Worm (Caenorhabditis elegans): ENCODE data around the gene Y38F1A.8.

The Y38F1A.8 gene

ce11 chrII:13003244-13003643, 2.6 kb upstream of the Y38F1A.8 start:
- TF ChIP-seq eor-1 (tag; optimal IDR thresholded peaks at IDR 0.05) (no peak), R02D3.7 (tag; optimal IDR thresholded peaks at IDR 0.05) (no peak), mdl-1 (tag; optimal IDR thresholded peaks at IDR 0.05) (no peak), elt-1 (tag; optimal IDR thresholded peaks at IDR 0.05) (no peak), aly-2 (tag; optimal IDR thresholded peaks at IDR 0.05) (no peak)

ce11 chrII:12997413-12997812, 3.2 kb downstream of the Y38F1A.8 start, which contains the start of gene Y38F1A.7:
Gene Y38F1A.7, minus strand, starts transcription at chrII:12997804.
- TF ChIP-seq elt-2 (tag; optimal IDR thresholded peaks at IDR 0.05) = peak; percentile 1
- no peak for TF ChIP-seq skn-1 (tag; optimal IDR thresholded peaks at IDR 0.05)

ce11 chrII:12996249-12996648, 4.4 kb downstream of the Y38F1A.8 start, which contains the start of gene hphd-1:
Gene hphd-1, minus strand, starts transcription at chrII:12996571.
- TF ChIP-seq elt-3 (tag; optimal IDR thresholded peaks at IDR 0.05) (no peak), ceh-82 (tag; optimal IDR thresholded peaks at IDR 0.05) (no peak), elt-2 (tag; optimal IDR thresholded peaks at IDR 0.05) (peak; percentile 63), eor-1 (tag; optimal IDR thresholded peaks at IDR 0.05) (no peak), jun-1 (tag; optimal IDR thresholded peaks at IDR 0.05) (no peak), ceh-28 (tag; optimal IDR thresholded peaks at IDR 0.05) (no peak), elt-1 (tag; optimal IDR thresholded peaks at IDR 0.05) (no peak), nhr-28 (tag; optimal IDR thresholded peaks at IDR 0.05) (no peak), lsy-12 (tag; optimal IDR thresholded peaks at IDR 0.05) (no peak), nhr-11 (tag; optimal IDR thresholded peaks at IDR 0.05) (no peak), snpc-4 (tag; optimal IDR thresholded peaks at IDR 0.05) (peak; percentile 25), pha-4 (tag; optimal IDR thresholded peaks at IDR 0.05) (peak; percentile 93), sea-2 (GFP tag; optimal IDR thresholded peaks at IDR 0.05) (no peak), R02D3.7 (tag; optimal IDR thresholded peaks at IDR 0.05) (no peak), tbx-2 (tag; optimal IDR thresholded peaks at IDR 0.05) (no peak), nhr-237 (tag; optimal IDR thresholded peaks at IDR 0.05) (no peak), nhr-76 (tag; optimal IDR thresholded peaks at IDR 0.05) (no peak), nhr-23 (tag; optimal IDR thresholded peaks at IDR 0.05) (peak; percentile 26), aly-2 (tag; optimal IDR thresholded peaks at IDR 0.05) (no peak), hmg-11 (tag; optimal IDR thresholded peaks at IDR 0.05) (no peak), zag-1 (tag; optimal IDR thresholded peaks at IDR 0.05) (no peak), mdl-1 (tag; optimal IDR thresholded peaks at IDR 0.05) (peak; percentile 55), lin-15B (tag; optimal IDR thresholded peaks at IDR 0.05) (no peak), ZK546.5 (tag; optimal IDR thresholded peaks at IDR 0.05) (no peak), nhr-25 (tag; optimal IDR thresholded peaks at IDR 0.05) (no peak), nhr-12 (tag; optimal IDR thresholded peaks at IDR 0.05) (no peak), pqm-1 (tag; optimal IDR thresholded peaks at IDR 0.05) (peak; percentile 86), fkh-2 (tag; optimal IDR thresholded peaks at IDR 0.05) (no peak), nhr-77 (tag; optimal IDR thresholded peaks at IDR 0.05) (no peak), nhr-43 (tag; optimal IDR thresholded peaks at IDR 0.05; ENCODE audit: poor library complexity, severe bottlenecking) (peak; percentile 84), unc-39 (tag; optimal IDR thresholded peaks at IDR 0.05) (no peak), ceh-9 (tag; optimal IDR thresholded peaks at IDR 0.05) (no peak), ama-1 (optimal IDR thresholded peaks at IDR 0.05) (no peak), fkh-10 (GFP tag; optimal IDR thresholded peaks at IDR 0.05) (no peak), ztf-11 (tag; optimal IDR thresholded peaks at IDR 0.05) (no peak), ceh-16 (tag; optimal IDR thresholded peaks at IDR 0.05) (no peak), nfya-1 (tag; optimal IDR thresholded peaks at IDR 0.05; ENCODE audit: insufficient read depth) (peak; percentile 41), egl-5 (tag; optimal IDR thresholded peaks at IDR 0.05) (no peak), lin-39 (tag; optimal IDR thresholded peaks at IDR 0.05) (no peak), nhr-67 (tag; optimal IDR thresholded peaks at IDR 0.05) (no peak), ztf-4 (tag; optimal IDR thresholded peaks at IDR 0.05) (no peak), daf-12 (tag; optimal IDR thresholded peaks at IDR 0.05) (no peak), mml-1 (tag; optimal IDR thresholded peaks at IDR 0.05) (no peak), fos-1 (tag; optimal IDR thresholded peaks at IDR 0.05) (no peak), skn-1 (tag; optimal IDR thresholded peaks at IDR 0.05) (no peak), unc-62 (GFP tag; optimal IDR thresholded peaks at IDR 0.05) (no peak), egl-27 (tag; optimal IDR thresholded peaks at IDR 0.05) (no peak)
